Worm (Caenorhabditis elegans) whole organism, late embryonic: ENCODE data around the gene pqn-71.
A peak's percentile ranks its signal among the peaks of the same experiment; 100 is the strongest.

Experiments
- C38D4.7 ChIP-seq: fragments of 200-800 bp; sonication (Bioruptor generic); optimal IDR thresholded peaks from 2 replicates; lab custom pipeline; 2018; ENCODE audit warnings: mild to moderate bottlenecking, missing genetic modification characterization, moderate library complexity, missing compliant biosample characterization
- F13H6.1 ChIP-seq: sonication (generic microtip); optimal IDR thresholded peaks from 2 replicates; lab custom pipeline; 2016; ENCODE audit warnings: missing genetic modification characterization, missing compliant biosample characterization
- K02D7.2 ChIP-seq: sonication (generic microtip); optimal IDR thresholded peaks from 2 replicates; lab custom pipeline; 2017; ENCODE audit warnings: mild to moderate bottlenecking, missing genetic modification characterization, missing compliant biosample characterization
- ceh-14 ChIP-seq: sonication (generic microtip); optimal IDR thresholded peaks from 2 replicates; lab custom pipeline; 2016; ENCODE audit warnings: missing genotype, missing genetic modification characterization, missing compliant biosample characterization
- ceh-22 ChIP-seq: sonication (generic microtip); optimal IDR thresholded peaks from 2 replicates; lab custom pipeline; 2017; ENCODE audit warnings: missing biosample characterization, missing genetic modification characterization
- ceh-24 ChIP-seq: sonication (generic microtip); optimal IDR thresholded peaks from 2 replicates; lab custom pipeline; 2016; ENCODE audit warnings: mild to moderate bottlenecking, missing genetic modification characterization, missing compliant biosample characterization
- ceh-30 ChIP-seq: fragments of 150-350 bp; optimal IDR thresholded peaks from 2 replicates; lab custom pipeline; 2014; ENCODE audit warnings: missing biosample characterization, missing genetic modification characterization
- ceh-34 ChIP-seq: sonication (generic microtip); optimal IDR thresholded peaks from 2 replicates; lab custom pipeline; 2016; ENCODE audit warnings: mild to moderate bottlenecking, missing genetic modification characterization, missing compliant biosample characterization
- ceh-45 ChIP-seq: fragments of 200-800 bp; sonication (Bioruptor generic); IDR thresholded peaks from 2 replicates; pipeline ENCODE4 v1.3.6; 2022; ENCODE audit warnings: missing genetic modification reagents, missing genetic modification characterization, missing compliant biosample characterization
- ceh-6 ChIP-seq: fragments of 200-800 bp; sonication (Bioruptor generic); optimal IDR thresholded peaks from 2 replicates; lab custom pipeline; 2018; ENCODE audit warnings: mild to moderate bottlenecking, missing genetic modification characterization, missing compliant biosample characterization
- elt-2 ChIP-seq: sonication (generic microtip); optimal IDR thresholded peaks from 2 replicates; lab custom pipeline; 2016; ENCODE audit warnings: missing genetic modification reagents, missing genetic modification characterization, missing compliant biosample characterization
- elt-4 ChIP-seq: sonication (generic microtip); optimal IDR thresholded peaks from 2 replicates; lab custom pipeline; 2016; ENCODE audit warnings: missing genetic modification characterization, missing compliant biosample characterization
- ets-4 ChIP-seq: sonication (generic microtip); optimal IDR thresholded peaks from 2 replicates; lab custom pipeline; 2016; ENCODE audit warnings: missing genetic modification characterization, missing compliant biosample characterization
- eyg-1 ChIP-seq: sonication (generic microtip); optimal IDR thresholded peaks from 2 replicates; lab custom pipeline; 2016; ENCODE audit warnings: missing genotype, missing genetic modification characterization, missing compliant biosample characterization
- fax-1 ChIP-seq: sonication (generic microtip); optimal IDR thresholded peaks from 2 replicates; lab custom pipeline; 2016; ENCODE audit warnings: missing genotype, missing genetic modification characterization, missing compliant biosample characterization
- fkh-10 ChIP-seq: fragments of 150-350 bp; optimal IDR thresholded peaks from 2 replicates; lab custom pipeline; 2014; ENCODE audit warnings: missing biosample characterization, missing genetic modification reagents, missing genetic modification characterization
- fkh-6 ChIP-seq: sonication (generic microtip); optimal IDR thresholded peaks from 2 replicates; lab custom pipeline; 2016; ENCODE audit warnings: missing genetic modification characterization, missing compliant biosample characterization
- hlh-30 ChIP-seq: sonication (generic microtip); optimal IDR thresholded peaks from 2 replicates; lab custom pipeline; 2017; ENCODE audit warnings: antibody characterized with exemption, missing genetic modification characterization, missing compliant biosample characterization; ENCODE audit not compliant: insufficient read depth
- hlh-6 ChIP-seq: sonication (generic microtip); optimal IDR thresholded peaks from 2 replicates; lab custom pipeline; 2016; ENCODE audit warnings: missing genotype, missing genetic modification characterization, missing compliant biosample characterization
- hlh-8 ChIP-seq: sonication (generic microtip); optimal IDR thresholded peaks from 2 replicates; lab custom pipeline; 2016; ENCODE audit warnings: missing genotype, missing genetic modification characterization, missing compliant biosample characterization
- lim-6 ChIP-seq: sonication (generic microtip); optimal IDR thresholded peaks from 2 replicates; lab custom pipeline; 2016; ENCODE audit warnings: missing genetic modification characterization, missing compliant biosample characterization
- lin-11 ChIP-seq: fragments of 200-800 bp; sonication (Bioruptor generic); optimal IDR thresholded peaks from 2 replicates; lab custom pipeline; 2018; ENCODE audit warnings: mild to moderate bottlenecking, missing genetic modification characterization, missing compliant biosample characterization
- mec-3 ChIP-seq: sonication (generic microtip); optimal IDR thresholded peaks from 2 replicates; lab custom pipeline; 2016; ENCODE audit warnings: borderline replicate concordance, missing genetic modification characterization, missing compliant biosample characterization
- nfya-1 ChIP-seq: sonication (generic microtip); optimal IDR thresholded peaks from 2 replicates; lab custom pipeline; 2017; ENCODE audit warnings: missing genetic modification characterization, mild to moderate bottlenecking, missing compliant biosample characterization, antibody characterized with exemption, moderate library complexity
- npax-4 ChIP-seq: sonication (generic microtip); optimal IDR thresholded peaks from 2 replicates; lab custom pipeline; 2016; ENCODE audit warnings: missing genetic modification characterization, missing compliant biosample characterization
- pat-9 ChIP-seq: fragments of 200-800 bp; sonication (Bioruptor generic); optimal IDR thresholded peaks from 2 replicates; lab custom pipeline; 2018; ENCODE audit warnings: mild to moderate bottlenecking, missing genetic modification characterization, moderate library complexity, missing compliant biosample characterization
- pha-2 ChIP-seq: sonication (generic microtip); optimal IDR thresholded peaks from 2 replicates; lab custom pipeline; 2017; ENCODE audit warnings: mild to moderate bottlenecking, missing genetic modification characterization, missing compliant biosample characterization
- pha-4 ChIP-seq: fragments of 150-350 bp; optimal IDR thresholded peaks from 2 replicates; lab custom pipeline; 2018; ENCODE audit warnings: missing biosample characterization, missing genetic modification reagents, missing genetic modification characterization
- pqm-1 ChIP-seq: sonication (generic microtip); optimal IDR thresholded peaks from 2 replicates; lab custom pipeline; 2016; ENCODE audit warnings: missing genetic modification characterization, missing compliant biosample characterization
- rnt-1 ChIP-seq: sonication (generic microtip); optimal IDR thresholded peaks from 2 replicates; lab custom pipeline; 2016; ENCODE audit warnings: missing genetic modification characterization, missing compliant biosample characterization
- sdc-2 ChIP-seq: sonication (generic microtip); optimal IDR thresholded peaks from 2 replicates; lab custom pipeline; 2016; ENCODE audit warnings: missing genotype, missing genetic modification characterization, missing compliant biosample characterization
- sox-2 ChIP-seq: fragments of 200-800 bp; sonication (Bioruptor generic); IDR thresholded peaks from 2 replicates; pipeline ENCODE4 v1.3.6; 2022; ENCODE audit warnings: missing genetic modification reagents, missing genetic modification characterization, missing compliant biosample characterization
- ttx-3 ChIP-seq: sonication (generic microtip); optimal IDR thresholded peaks from 2 replicates; lab custom pipeline; 2016; ENCODE audit warnings: missing genetic modification reagents, missing genetic modification characterization, missing compliant biosample characterization
- unc-55 ChIP-seq: sonication (generic microtip); optimal IDR thresholded peaks from 2 replicates; lab custom pipeline; 2017; ENCODE audit warnings: missing biosample characterization, missing genetic modification reagents, missing genetic modification characterization
- zip-5 ChIP-seq: sonication (generic microtip); optimal IDR thresholded peaks from 2 replicates; lab custom pipeline; 2016; ENCODE audit warnings: missing genetic modification characterization, missing compliant biosample characterization

pqn-71 gene

DNA sequence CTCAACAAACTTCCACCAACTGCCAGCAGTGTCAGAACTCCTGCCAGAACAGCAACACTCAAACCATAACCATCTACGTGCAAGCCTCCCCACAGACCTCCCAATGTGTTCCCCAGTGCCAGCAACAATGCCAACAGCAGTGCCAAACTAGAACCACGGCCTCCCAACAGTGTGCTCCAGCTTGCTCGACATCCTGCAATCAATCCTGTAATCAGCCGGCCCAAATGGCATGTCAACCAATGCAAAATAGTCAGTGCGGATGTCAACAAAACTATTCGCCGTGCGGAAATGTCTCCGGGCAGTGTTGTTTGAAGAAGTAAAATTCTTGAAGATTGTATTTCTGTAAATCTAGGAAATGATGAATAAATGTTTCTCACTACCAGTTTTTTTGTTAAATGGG is 1.2 kb downstream of the pqn-71 start:
- TF ChIP-seq nfya-1, result no peak
- no peak for TF ChIP-seq ceh-45 (GFP tag; lab: Robert Waterston, UW)
- TF ChIP-seq unc-55 (GFP tag; lab: Kevin White, UChicago), result no peak
- no peak for TF ChIP-seq npax-4 (tag; lab: Kevin White, UChicago)
- no peak for TF ChIP-seq pqm-1 (tag; lab: Kevin White, UChicago)

ce11 chrV:15471029-15471428 is 5.6 kb downstream of the pqn-71 start, which contains the start of gene dpf-1:
Gene dpf-1, plus strand, starts transcription at chrV:15471329.
- no peak for TF ChIP-seq pha-2 (tag; lab: Kevin White, UChicago)
- TF ChIP-seq F13H6.1 (tag; lab: Kevin White, UChicago), result no peak
- no peak for TF ChIP-seq lin-11 (tag; lab: Kevin White, UChicago)
- no peak for TF ChIP-seq ceh-45 (GFP tag; lab: Robert Waterston, UW)
- TF ChIP-seq hlh-8 (tag; lab: Kevin White, UChicago), result no peak
- TF ChIP-seq ceh-6 (GFP tag; lab: Kevin White, UChicago), result no peak
- TF ChIP-seq zip-5 (tag; lab: Kevin White, UChicago), result no peak
- no peak for TF ChIP-seq C38D4.7 (GFP tag; lab: Kevin White, UChicago)
- no peak for TF ChIP-seq pat-9 (tag; lab: Kevin White, UChicago)
- no peak for TF ChIP-seq ceh-24
- TF ChIP-seq lim-6 (tag; lab: Kevin White, UChicago), result no peak
- TF ChIP-seq fax-1 (tag; lab: Kevin White, UChicago), result no peak
- no peak for TF ChIP-seq hlh-6 (tag; lab: Kevin White, UChicago)
- no peak for TF ChIP-seq npax-4 (tag; lab: Kevin White, UChicago)
- no peak for TF ChIP-seq ttx-3 (tag; lab: Kevin White, UChicago)
- no peak for TF ChIP-seq ceh-14 (tag; lab: Kevin White, UChicago)
- no peak for TF ChIP-seq fkh-10 (GFP tag; lab: Kevin White, UChicago)
- no peak for TF ChIP-seq sox-2 (GFP tag; lab: Robert Waterston, UW)
- no peak for TF ChIP-seq eyg-1 (tag; lab: Kevin White, UChicago)

- TF ChIP-seq mec-3, result no peak
- TF ChIP-seq hlh-30 (tag; lab: Kevin White, UChicago), result no peak
- TF ChIP-seq ets-4 (tag; lab: Kevin White, UChicago), result no peak
- TF ChIP-seq sdc-2 (tag; lab: Kevin White, UChicago), result no peak
- TF ChIP-seq zip-5 (tag; lab: Kevin White, UChicago), result no peak
- no peak for TF ChIP-seq lin-11 (tag; lab: Kevin White, UChicago)
- no peak for TF ChIP-seq elt-2 (tag; lab: Kevin White, UChicago)
- TF ChIP-seq rnt-1 (tag; lab: Kevin White, UChicago), result no peak
- TF ChIP-seq ceh-30 (tag; lab: Kevin White, UChicago), result no peak
- no peak for TF ChIP-seq fkh-6 (tag; lab: Kevin White, UChicago)
- no peak for TF ChIP-seq ceh-34 (tag; lab: Kevin White, UChicago)
These were observed 13.1 kb downstream of the pqn-71 start, which contains the start of gene C06B8.2 for ce11 chrV:15478597-15478996. Gene C06B8.2, minus strand, starts transcription at chrV:15478749.

DNA sequence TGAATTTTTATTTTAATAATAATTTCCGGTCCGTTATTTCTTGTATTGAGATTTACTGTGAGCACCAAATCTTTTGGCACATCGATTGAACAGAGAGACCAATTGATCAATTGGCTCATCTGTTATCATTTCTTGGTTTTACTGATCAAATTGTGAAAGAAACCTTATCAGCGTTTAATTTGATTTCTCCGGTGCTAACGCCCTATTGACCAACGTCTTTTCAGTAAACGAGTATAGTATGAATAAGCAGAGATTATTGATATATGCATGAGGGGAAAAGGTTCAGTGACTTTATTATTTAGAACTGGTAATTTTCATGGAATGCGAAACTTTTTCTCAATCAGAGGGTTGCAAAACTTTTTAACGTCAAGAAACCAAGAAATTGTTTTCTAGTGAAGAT is 13.6 kb downstream of the pqn-71 start:
- no peak for TF ChIP-seq pha-2 (tag; lab: Kevin White, UChicago)
- no peak for TF ChIP-seq npax-4 (tag; lab: Kevin White, UChicago)
- peak; percentile 46 for TF ChIP-seq elt-2 (tag; lab: Kevin White, UChicago)
- TF ChIP-seq K02D7.2 (tag; lab: Kevin White, UChicago), result no peak
- no peak for TF ChIP-seq elt-4 (tag; lab: Kevin White, UChicago)

DNA sequence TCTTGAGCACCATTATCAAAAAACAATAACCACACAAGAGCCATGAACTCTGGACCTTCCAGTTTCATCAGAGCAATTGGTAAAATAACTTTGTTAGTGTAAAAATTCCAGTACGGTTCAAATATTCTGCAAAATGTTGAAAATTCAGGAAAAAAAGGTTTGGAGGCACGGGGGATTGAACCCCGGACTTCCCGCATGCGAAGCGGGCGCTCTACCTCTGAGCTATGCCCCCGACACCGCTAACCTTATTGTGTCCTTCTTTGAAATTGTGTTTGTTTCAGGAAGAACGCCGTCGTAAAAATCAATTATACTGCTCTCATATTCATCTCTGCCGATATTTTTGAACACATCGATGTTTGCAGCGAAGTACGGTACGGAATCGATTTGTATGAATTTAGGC is 14.3 kb downstream of the pqn-71 start:
- TF ChIP-seq ceh-22 (no peak), mec-3 (no peak), pha-4 (tag; lab: Kevin White, UChicago) (no peak), C38D4.7 (GFP tag; lab: Kevin White, UChicago) (no peak), ceh-30 (tag; lab: Kevin White, UChicago) (no peak)
